Worm (Caenorhabditis elegans): ENCODE measurements around the gene clec-229.

DNA sequence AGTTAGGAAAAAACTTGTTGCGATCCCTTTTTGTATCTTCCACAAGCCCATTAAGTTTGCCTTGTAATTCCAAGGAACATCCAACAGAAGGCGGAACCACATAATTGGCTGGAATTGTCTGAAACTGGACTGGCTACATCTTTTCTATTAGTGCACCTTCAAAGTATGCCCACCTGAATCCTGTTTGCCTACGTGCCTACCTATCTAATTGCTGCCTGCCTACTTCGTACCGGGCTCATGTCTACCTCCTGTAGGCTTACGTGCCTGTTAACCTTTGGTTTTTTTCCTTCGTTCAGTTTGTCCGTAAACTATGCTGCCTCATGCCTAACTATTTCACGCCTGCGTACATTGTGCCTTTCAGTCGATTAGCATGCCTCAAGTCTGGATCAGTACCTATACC is 3.9 kb downstream of the clec-229 start, which contains the start of gene wrt-7:
- TF ChIP-seq jun-1 (tag; optimal IDR thresholded peaks at IDR 0.05) (no peak), nhr-28 (tag; optimal IDR thresholded peaks at IDR 0.05) (no peak), efl-1 (optimal IDR thresholded peaks at IDR 0.05) (no peak), efl-1 (GFP tag; optimal IDR thresholded peaks at IDR 0.05 in 1 of 2) (no peak), dpl-1 (GFP tag; optimal IDR thresholded peaks at IDR 0.05) (no peak)
